Worm (Caenorhabditis elegans): ENCODE results near the gene F58E1.13.

F58E1.13 gene

DNA sequence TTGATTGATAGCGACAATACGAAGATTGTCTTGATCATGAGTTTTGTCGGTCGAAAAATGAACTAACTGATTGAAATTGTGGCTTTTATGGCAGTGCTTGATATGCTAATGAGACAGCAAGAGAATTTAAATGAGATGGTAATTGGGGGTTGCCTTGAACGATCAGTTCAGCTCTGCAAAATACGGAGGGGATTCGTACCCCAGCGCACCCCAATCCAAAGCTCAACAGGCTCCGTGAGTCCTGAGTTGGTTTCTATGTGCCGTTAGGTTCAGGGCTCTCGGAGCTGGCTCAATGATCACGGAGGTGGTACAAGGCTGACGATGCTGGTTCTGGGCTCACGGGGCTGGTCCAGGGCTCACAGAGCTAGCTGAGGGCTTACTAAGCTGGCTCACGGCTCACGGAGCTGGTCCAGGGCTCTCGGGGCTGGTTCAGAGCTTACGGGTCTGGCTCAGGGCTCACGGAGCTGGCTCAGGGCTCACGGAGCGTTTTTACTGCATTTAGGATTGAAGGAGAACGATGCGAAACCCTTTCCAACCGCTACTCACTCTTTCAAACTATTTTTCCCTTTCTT, 50.8 kb downstream of the F58E1.13 start, which contains the start of gene ZC204.6:
Gene ZC204.6 (minus strand): TSS at position 51 of the 572 bp plus-strand sequence.
- TF ChIP-seq zip-8 (tag; optimal IDR thresholded peaks at IDR 0.05) = no peak
- no peak for TF ChIP-seq ham-2 (GFP tag; optimal IDR thresholded peaks at IDR 0.05)
- TF ChIP-seq cnd-1 (tag; optimal IDR thresholded peaks at IDR 0.05) = no peak
- no peak for TF ChIP-seq blmp-1 (tag; optimal IDR thresholded peaks at IDR 0.05)
- no peak for TF ChIP-seq ceh-43 (GFP tag; optimal IDR thresholded peaks at IDR 0.05)
- no peak for TF ChIP-seq nhr-237 (tag; optimal IDR thresholded peaks at IDR 0.05)
- no peak for TF ChIP-seq pha-4 (tag; optimal IDR thresholded peaks at IDR 0.05)
- no peak for TF ChIP-seq lin-13 (tag; optimal IDR thresholded peaks at IDR 0.05)
- no peak for TF ChIP-seq nhr-2 (tag; optimal IDR thresholded peaks at IDR 0.05)
- TF ChIP-seq elt-3 (tag; optimal IDR thresholded peaks at IDR 0.05) = no peak
- no peak for TF ChIP-seq unc-120 (tag; optimal IDR thresholded peaks at IDR 0.05; ENCODE audit: poor library complexity, severe bottlenecking)
- TF ChIP-seq sptf-1 (tag; optimal IDR thresholded peaks at IDR 0.05) = no peak
- TF ChIP-seq ceh-83 (GFP tag; optimal IDR thresholded peaks at IDR 0.05) = no peak
- no peak for TF ChIP-seq nhr-76 (tag; optimal IDR thresholded peaks at IDR 0.05)
- TF ChIP-seq drap-1 (GFP tag; optimal IDR thresholded peaks at IDR 0.05) = no peak
- no peak for TF ChIP-seq bed-3 (GFP tag; optimal IDR thresholded peaks at IDR 0.05)
- no peak for TF ChIP-seq unc-62 (GFP tag; optimal IDR thresholded peaks at IDR 0.05)
- no peak for TF ChIP-seq unc-39 (tag; optimal IDR thresholded peaks at IDR 0.05)
- no peak for TF ChIP-seq flh-1 (GFP tag; optimal IDR thresholded peaks at IDR 0.05)
